Worm (Caenorhabditis elegans) whole organism, L1 larva: ENCODE results near the gene K01D12.7.
A peak's percentile ranks its signal among the peaks of the same experiment; 100 is the strongest.

Source experiments
- ama-1 ChIP-seq: fragments of 150-350 bp; optimal IDR thresholded peaks from 2 replicates; lab custom pipeline; 2014
- ceh-82 ChIP-seq, 3 experiments: fragments of 150-350 bp in 1 of 3; sonication (generic microtip) in 2 of 3; optimal IDR thresholded peaks; 2 replicates each; lab custom pipeline; 2014 to 2017; ENCODE audit warnings: missing biosample characterization in 3 of 3, missing genetic modification characterization in 3 of 3
- lin-35 ChIP-seq, 2 experiments: fragments of 150-350 bp; optimal IDR thresholded peaks; 2 replicates each; lab custom pipeline; 2014; ENCODE audit warnings: missing biosample characterization in 2 of 2, missing genetic modification characterization in 2 of 2, missing genetic modification reagents in 2 of 2
- lsy-2 ChIP-seq, 2 experiments: fragments of 150-350 bp; optimal IDR thresholded peaks; 2 replicates each; lab custom pipeline; 2014; ENCODE audit warnings: missing biosample characterization in 2 of 2, missing genetic modification characterization in 2 of 2
- nhr-76 ChIP-seq: sonication (generic microtip); optimal IDR thresholded peaks from 2 replicates; lab custom pipeline; 2017; ENCODE audit warnings: missing biosample characterization, missing genetic modification characterization
- sptf-1 ChIP-seq: fragments of 150-350 bp; optimal IDR thresholded peaks from 2 replicates; lab custom pipeline; 2014; ENCODE audit warnings: missing biosample characterization, missing genetic modification characterization
- unc-62 ChIP-seq: fragments of 150-350 bp; optimal IDR thresholded peaks from 2 replicates; lab custom pipeline; 2014; ENCODE audit warnings: missing biosample characterization, missing genetic modification reagents, missing genetic modification characterization
- ztf-4 ChIP-seq: fragments of 150-350 bp; optimal IDR thresholded peaks from 2 replicates; lab custom pipeline; 2014; ENCODE audit warnings: missing biosample characterization, missing genetic modification characterization

DNA sequence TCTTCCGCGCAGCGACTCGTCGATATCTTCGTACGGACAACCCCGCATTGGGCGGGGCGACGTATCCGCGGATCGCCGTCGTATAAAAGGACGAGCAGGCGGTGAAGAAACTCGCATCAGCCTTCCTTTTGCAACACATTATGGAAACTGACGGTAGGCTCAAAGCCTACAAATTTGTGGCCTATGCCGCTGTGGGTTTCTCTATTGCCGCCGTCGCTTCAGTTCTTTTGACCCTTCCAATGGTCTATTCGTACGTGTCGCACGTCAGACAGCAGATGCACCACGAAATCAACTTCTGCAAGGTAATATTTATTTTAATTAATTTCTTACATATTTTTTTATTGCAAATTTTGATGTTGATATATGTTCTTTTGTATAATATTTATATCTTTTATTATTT lies 48.4 kb downstream of the K01D12.7 start:
- TF ChIP-seq lsy-2 (tag; optimal IDR thresholded peaks at IDR 0.05; lab: Kevin White, UChicago) (no peak), sptf-1 (tag; lab: Kevin White, UChicago) (no peak), unc-62 (GFP tag; lab: Kevin White, UChicago) (no peak), ceh-82 (tag; optimal IDR thresholded peaks at IDR 0.05; lab: Kevin White, UChicago) (no peak), ama-1 (lab: Kevin White, UChicago) (peak; percentile 45), ztf-4 (no peak), nhr-76 (tag; lab: Kevin White, UChicago) (no peak), lin-35 (GFP tag; optimal IDR thresholded peaks at IDR 0.05; lab: Kevin White, UChicago) (no peak)
